Worm (Caenorhabditis elegans): ENCODE data around the gene srlf-33.

ce11 chrIV:11949717-11950116 lies 24.5 kb upstream of the srlf-33 start, which contains the start of gene hdl-1:
- no peak for TF ChIP-seq ama-1 (optimal IDR thresholded peaks at IDR 0.05)
- no peak for TF ChIP-seq mdl-1 (tag; optimal IDR thresholded peaks at IDR 0.05)
- no peak for TF ChIP-seq lin-11 (tag; optimal IDR thresholded peaks at IDR 0.05)
- no peak for TF ChIP-seq unc-39 (tag; optimal IDR thresholded peaks at IDR 0.05)
- no peak for TF ChIP-seq lsy-2 (tag; optimal IDR thresholded peaks at IDR 0.05)
- TF ChIP-seq ceh-16 (tag; optimal IDR thresholded peaks at IDR 0.05): no peak
- TF ChIP-seq nhr-11 (tag; optimal IDR thresholded peaks at IDR 0.05): no peak
- no peak for TF ChIP-seq unc-55 (GFP tag; optimal IDR thresholded peaks at IDR 0.05)
- TF ChIP-seq nhr-237 (tag; optimal IDR thresholded peaks at IDR 0.05): no peak
- TF ChIP-seq elt-3 (tag; optimal IDR thresholded peaks at IDR 0.05): no peak
- no peak for TF ChIP-seq nhr-129 (tag; optimal IDR thresholded peaks at IDR 0.05)
